Worm (Caenorhabditis elegans) whole organism, young adult: ENCODE results near the gene sna-3.

ENCODE experiments used
- ceh-79 ChIP-seq: sonication (generic microtip); optimal IDR thresholded peaks from 2 replicates; lab custom pipeline; 2017; ENCODE audit warnings: mild to moderate bottlenecking, missing genetic modification characterization, missing compliant biosample characterization
- ceh-91 ChIP-seq: fragments of 200-800 bp; sonication (Bioruptor generic); IDR thresholded peaks from 2 replicates; pipeline ENCODE4 v1.3.6; 2022; ENCODE audit warnings: missing genetic modification reagents, missing genetic modification characterization, missing compliant biosample characterization
- egrh-3 ChIP-seq: fragments of 200-800 bp; sonication (Bioruptor generic); IDR thresholded peaks from 2 replicates; pipeline ENCODE4 v1.3.6; 2022; ENCODE audit warnings: missing genetic modification reagents, missing genetic modification characterization, missing compliant biosample characterization
- hlh-26 ChIP-seq: fragments of 200-800 bp; sonication (Bioruptor generic); conservative IDR thresholded peaks from 2 replicates; pipeline ENCODE4 v1.3.6; 2022; ENCODE audit warnings: missing genetic modification reagents, missing genetic modification characterization, missing compliant biosample characterization
- nfya-1 ChIP-seq: sonication (generic microtip); optimal IDR thresholded peaks from 2 replicates; lab custom pipeline; 2017; ENCODE audit warnings: antibody characterized with exemption, missing compliant biosample characterization, missing genetic modification characterization, borderline replicate concordance; ENCODE audit not compliant: insufficient read depth

DNA sequence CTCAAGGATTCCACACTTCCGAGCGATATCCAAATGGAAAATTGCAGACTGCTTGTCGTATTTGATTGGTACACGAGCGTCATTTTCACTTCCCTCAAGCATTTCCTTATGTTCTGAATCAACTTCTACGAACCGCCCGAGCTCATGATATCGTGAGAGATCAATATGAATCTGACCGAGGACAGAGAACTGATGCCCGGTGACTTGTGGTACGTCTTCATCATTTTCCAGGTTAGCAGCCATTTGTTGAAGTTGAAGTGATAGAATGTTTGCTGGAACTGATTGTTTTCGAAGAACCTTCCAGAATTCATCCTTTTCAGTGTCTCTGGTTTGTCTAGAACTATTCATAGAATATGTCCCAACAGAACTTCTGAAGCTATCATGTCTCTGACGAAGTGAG is 39.4 kb downstream of the sna-3 start:
- no peak for TF ChIP-seq egrh-3 (GFP tag; lab: Robert Waterston, UW)
- TF ChIP-seq nfya-1 (tag; lab: Kevin White, UChicago), result no peak
- TF ChIP-seq ceh-91 (GFP tag; lab: Robert Waterston, UW), result no peak
- TF ChIP-seq hlh-26 (GFP tag; lab: Robert Waterston, UW), result no peak
- TF ChIP-seq ceh-79 (tag; lab: Kevin White, UChicago), result no peak
